Fruit fly (Drosophila melanogaster): Measurements from ENCODE around the gene Mkrn1.

DNA sequence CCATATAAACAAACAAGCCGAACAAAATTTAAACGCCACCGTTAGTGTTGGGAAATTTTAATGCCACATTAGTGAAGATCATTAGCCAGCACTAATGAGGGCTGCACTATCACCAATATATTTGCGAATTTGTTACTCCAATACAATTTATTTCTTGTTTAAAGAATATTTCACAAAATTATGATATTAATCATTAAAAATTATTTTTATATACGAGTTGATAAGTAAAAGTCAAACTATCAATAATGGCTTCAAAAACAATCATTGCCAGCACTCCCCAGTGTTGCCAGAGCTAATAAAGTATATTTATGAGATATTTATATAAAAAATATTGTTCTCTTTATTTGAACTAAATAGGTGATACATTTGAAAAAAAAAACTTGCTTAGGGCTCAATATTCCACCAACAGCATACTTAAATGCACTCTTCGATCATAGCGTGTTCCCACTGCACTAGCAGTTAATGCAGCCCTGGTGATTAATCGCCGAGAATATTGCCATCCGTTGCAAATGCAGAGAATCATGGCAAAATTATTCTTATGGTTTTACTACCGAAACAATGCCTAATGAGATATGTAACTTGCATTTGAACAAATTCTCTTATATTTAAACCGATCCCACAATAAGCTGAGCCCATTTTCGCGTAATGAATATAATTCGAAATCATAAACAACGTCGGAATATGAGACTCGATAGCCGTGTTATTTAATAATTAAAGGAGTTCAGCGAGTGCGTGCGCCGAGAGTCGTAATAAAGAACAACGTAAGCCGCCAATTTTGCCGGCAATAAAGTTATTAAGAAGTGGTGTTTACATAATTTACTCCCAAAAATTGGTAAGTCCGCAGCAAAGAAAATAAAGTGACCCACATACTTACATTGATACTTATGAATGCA is 17.4 kb downstream of the Mkrn1 start, which contains the start of the genes SAK and Cdk12:
- TF ChIP-seq CG4617 (GFP tag; optimal IDR thresholded peaks at IDR 0.05; ENCODE audit: borderline replicate concordance) (peak; percentile 80), disco-r (GFP tag; optimal IDR thresholded peaks at IDR 0.05) (peak; percentile 29), luna (GFP tag; optimal IDR thresholded peaks at IDR 0.05) (no peak), tgo (GFP tag; IDR thresholded peaks at IDR 0.05) (peak; percentile 77), CG12769 (tag; optimal IDR thresholded peaks at IDR 0.05) (peak; percentile 72), CG10431 (GFP tag; optimal IDR thresholded peaks at IDR 0.05) (peak; percentile 38), CG11696 (GFP tag; IDR thresholded peaks at IDR 0.05) (no peak; the same call in 1 of the 2 replicates), lola (GFP tag; optimal IDR thresholded peaks at IDR 0.05) (peak in 1 of 3 experiments; percentile 85), Ssrp (tag; optimal IDR thresholded peaks at IDR 0.05) (peak; percentile 86), CG14860 (GFP tag; IDR thresholded peaks at IDR 0.05; ENCODE audit: partially characterized antibody) (0 out of 3 replicates have a peak, but pooled peaks have one; percentile 38), peb (GFP tag; IDR thresholded peaks at IDR 0.05) (peak; percentile 33), zf30C (GFP tag; optimal IDR thresholded peaks at IDR 0.05) (no peak), CoRest (tag; optimal IDR thresholded peaks at IDR 0.05) (peak; percentile 91), br (optimal IDR thresholded peaks at IDR 0.05) (no peak)

Measured in whole organism, embryonic.